Worm (Caenorhabditis elegans): ENCODE results near the gene T13H5.1.

The T13H5.1 gene

DNA sequence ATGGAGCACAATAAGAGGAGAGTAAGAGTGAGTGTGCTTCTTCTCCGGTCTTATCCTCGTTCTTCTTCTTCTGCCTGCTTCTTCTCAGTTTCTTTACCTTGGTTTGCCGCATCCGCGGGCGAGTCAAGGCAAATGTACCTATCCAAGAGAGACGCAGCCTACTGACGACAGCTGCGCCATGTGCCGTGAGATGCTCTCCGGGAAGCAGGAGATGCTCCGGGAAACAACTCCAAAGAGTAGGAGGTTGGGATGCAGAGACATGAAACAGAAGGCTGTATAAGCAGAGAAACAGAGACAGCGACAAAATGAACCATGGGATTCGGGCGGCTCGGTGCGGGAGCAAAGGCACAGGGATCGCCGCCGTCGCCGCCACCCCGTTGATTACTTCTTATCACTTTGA is 9.8 kb downstream of the T13H5.1 start:
- TF ChIP-seq ztf-29 (GFP tag; IDR thresholded peaks at IDR 0.05) (no peak), flt-1 (GFP tag; IDR thresholded peaks at IDR 0.05) (0 out of 2 replicates have a peak, but pooled peaks have one; percentile 47)

DNA sequence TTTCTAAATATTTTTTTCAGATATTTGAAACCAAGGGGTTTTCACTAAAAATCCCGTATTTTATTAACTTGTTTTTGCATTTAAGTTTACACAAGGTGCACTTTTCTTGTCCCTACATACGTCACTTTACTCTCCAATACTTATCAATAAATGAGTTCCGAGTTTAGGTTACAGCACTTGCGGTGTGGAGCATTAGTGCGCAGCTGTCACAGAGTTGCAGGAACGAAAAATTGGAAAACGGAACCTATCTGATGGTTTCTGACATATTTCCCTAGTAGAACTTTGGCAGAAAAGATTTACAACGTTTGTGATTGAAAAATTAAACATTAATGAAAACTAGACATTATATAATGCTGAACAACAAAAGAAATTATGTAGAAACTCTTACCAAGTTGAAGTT is 10.7 kb downstream of the T13H5.1 start:
- TF ChIP-seq T22C8.4 (GFP tag; IDR thresholded peaks at IDR 0.05) = no peak
- no peak for TF ChIP-seq klf-2 (GFP tag; conservative IDR thresholded peaks at IDR 0.05)
- no peak for TF ChIP-seq tab-1 (GFP tag; IDR thresholded peaks at IDR 0.05)
- no peak for TF ChIP-seq med-1 (GFP tag; optimal IDR thresholded peaks at IDR 0.05; ENCODE audit: insufficient read depth)
- no peak for TF ChIP-seq ztf-29 (GFP tag; IDR thresholded peaks at IDR 0.05)
- TF ChIP-seq flt-1 (GFP tag; IDR thresholded peaks at IDR 0.05) = no peak
- no peak for TF ChIP-seq ref-1 (GFP tag; conservative IDR thresholded peaks at IDR 0.05)
- no peak for TF ChIP-seq ztf-23 (GFP tag; IDR thresholded peaks at IDR 0.05)

- TF ChIP-seq T22C8.4 (GFP tag; IDR thresholded peaks at IDR 0.05) = no peak
- TF ChIP-seq med-1 (GFP tag; optimal IDR thresholded peaks at IDR 0.05; ENCODE audit: insufficient read depth) = no peak
- no peak for TF ChIP-seq ztf-29 (GFP tag; IDR thresholded peaks at IDR 0.05)
- no peak for TF ChIP-seq tab-1 (GFP tag; IDR thresholded peaks at IDR 0.05)
- no peak for TF ChIP-seq ref-1 (GFP tag; conservative IDR thresholded peaks at IDR 0.05)
- TF ChIP-seq ztf-23 (GFP tag; IDR thresholded peaks at IDR 0.05) = no peak
- no peak for TF ChIP-seq cog-1 (tag; optimal IDR thresholded peaks at IDR 0.05)
- no peak for TF ChIP-seq flt-1 (GFP tag; IDR thresholded peaks at IDR 0.05)
- no peak for TF ChIP-seq klf-2 (GFP tag; conservative IDR thresholded peaks at IDR 0.05)
Measured at ce11 chrII:8496184-8496583, 12.7 kb downstream of the T13H5.1 start.

DNA sequence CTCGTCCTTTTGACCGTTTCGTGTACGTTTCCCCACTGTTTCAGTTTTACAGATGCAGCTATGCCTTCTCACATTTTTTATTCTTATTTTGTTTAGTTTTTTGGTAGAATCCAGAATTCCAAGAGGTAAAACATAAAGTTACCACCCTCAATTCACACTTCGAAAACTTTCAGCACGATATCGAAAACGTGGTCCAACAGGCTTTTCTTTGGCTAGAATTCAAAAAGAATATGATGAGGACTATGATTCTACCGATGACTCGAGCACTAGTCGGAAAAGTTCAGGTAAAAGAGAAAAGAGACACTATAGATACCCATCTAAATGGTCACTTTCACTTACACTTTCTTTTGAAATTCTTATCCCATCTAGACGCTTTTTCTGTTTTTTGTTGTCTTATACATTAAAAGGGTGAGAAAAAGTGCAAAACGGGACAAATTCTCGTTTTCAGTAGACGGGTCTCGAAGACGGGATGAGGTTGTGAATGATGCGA is 14.6 kb downstream of the T13H5.1 start, which contains the start of gene M05D6.9:
Gene M05D6.9, plus strand, starts transcription at position 51 of the 490 bp plus-strand sequence.
- TF ChIP-seq med-1 (GFP tag; optimal IDR thresholded peaks at IDR 0.05; ENCODE audit: insufficient read depth) = no peak
- no peak for TF ChIP-seq cog-1 (tag; optimal IDR thresholded peaks at IDR 0.05)
- no peak for TF ChIP-seq tab-1 (GFP tag; IDR thresholded peaks at IDR 0.05)
- no peak for TF ChIP-seq T22C8.4 (GFP tag; IDR thresholded peaks at IDR 0.05)
- TF ChIP-seq klf-2 (GFP tag; conservative IDR thresholded peaks at IDR 0.05) = no peak

DNA sequence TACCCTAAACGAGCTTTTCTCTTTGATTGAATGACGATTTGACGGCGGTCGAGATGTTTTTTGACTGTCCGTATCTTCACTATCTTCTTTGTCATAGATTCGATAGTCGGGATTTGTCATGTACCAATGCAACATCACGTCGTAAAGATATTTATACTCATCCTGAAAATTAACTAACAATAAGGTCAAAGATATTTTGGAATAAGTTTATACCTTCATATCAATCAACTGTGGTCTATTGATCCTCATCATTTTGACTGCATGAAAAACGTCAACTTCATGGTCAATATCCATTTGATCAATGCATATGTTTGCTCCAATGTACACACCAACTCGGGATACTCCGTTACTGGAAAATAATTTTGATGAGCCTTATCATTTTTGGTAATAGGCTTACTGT is 20.7 kb downstream of the T13H5.1 start:
- TF ChIP-seq med-1 (GFP tag; optimal IDR thresholded peaks at IDR 0.05; ENCODE audit: insufficient read depth) (no peak), tab-1 (GFP tag; IDR thresholded peaks at IDR 0.05) (no peak), ztf-23 (GFP tag; IDR thresholded peaks at IDR 0.05) (no peak), T22C8.4 (GFP tag; IDR thresholded peaks at IDR 0.05) (no peak), flt-1 (GFP tag; IDR thresholded peaks at IDR 0.05) (no peak), cog-1 (tag; optimal IDR thresholded peaks at IDR 0.05) (no peak), klf-2 (GFP tag; conservative IDR thresholded peaks at IDR 0.05) (no peak), ref-1 (GFP tag; conservative IDR thresholded peaks at IDR 0.05) (no peak), ztf-29 (GFP tag; IDR thresholded peaks at IDR 0.05) (no peak)

DNA sequence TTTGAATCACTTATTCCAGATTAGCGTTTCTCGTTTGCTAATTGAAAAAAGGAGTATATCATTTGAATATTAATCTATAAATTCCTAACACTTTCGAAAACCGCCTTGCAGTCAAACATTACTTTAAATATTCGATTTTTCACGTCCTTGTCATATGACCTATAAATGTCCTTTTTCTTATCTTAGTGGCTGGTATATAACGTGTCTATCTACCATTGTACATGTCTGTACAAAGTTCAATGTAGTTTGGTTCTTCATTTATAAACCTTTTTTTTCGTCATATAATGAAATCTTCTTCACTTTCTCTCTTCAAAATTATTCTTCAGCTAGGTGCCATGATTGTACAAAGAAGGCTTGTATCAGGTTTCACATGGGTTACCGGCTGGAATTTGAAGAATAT is 23.3 kb downstream of the T13H5.1 start, which contains the start of gene gbh-2:
Gene gbh-2, plus strand, starts transcription at position 277 of the 400 bp plus-strand sequence.
- TF ChIP-seq T22C8.4 (GFP tag; IDR thresholded peaks at IDR 0.05) (no peak), med-1 (GFP tag; optimal IDR thresholded peaks at IDR 0.05; ENCODE audit: insufficient read depth) (no peak), flt-1 (GFP tag; IDR thresholded peaks at IDR 0.05) (no peak), klf-2 (GFP tag; conservative IDR thresholded peaks at IDR 0.05) (no peak), cog-1 (tag; optimal IDR thresholded peaks at IDR 0.05) (no peak), ztf-29 (GFP tag; IDR thresholded peaks at IDR 0.05) (no peak), tab-1 (GFP tag; IDR thresholded peaks at IDR 0.05) (no peak), ztf-23 (GFP tag; IDR thresholded peaks at IDR 0.05) (no peak), ref-1 (GFP tag; conservative IDR thresholded peaks at IDR 0.05) (no peak)

- TF ChIP-seq T22C8.4 (GFP tag; IDR thresholded peaks at IDR 0.05) (no peak), klf-2 (GFP tag; conservative IDR thresholded peaks at IDR 0.05) (no peak), ztf-29 (GFP tag; IDR thresholded peaks at IDR 0.05) (no peak), med-1 (GFP tag; optimal IDR thresholded peaks at IDR 0.05; ENCODE audit: insufficient read depth) (no peak), ztf-23 (GFP tag; IDR thresholded peaks at IDR 0.05) (no peak), cog-1 (tag; optimal IDR thresholded peaks at IDR 0.05) (no peak)
Measured at ce11 chrII:8484546-8484945, 24.3 kb downstream of the T13H5.1 start.

DNA sequence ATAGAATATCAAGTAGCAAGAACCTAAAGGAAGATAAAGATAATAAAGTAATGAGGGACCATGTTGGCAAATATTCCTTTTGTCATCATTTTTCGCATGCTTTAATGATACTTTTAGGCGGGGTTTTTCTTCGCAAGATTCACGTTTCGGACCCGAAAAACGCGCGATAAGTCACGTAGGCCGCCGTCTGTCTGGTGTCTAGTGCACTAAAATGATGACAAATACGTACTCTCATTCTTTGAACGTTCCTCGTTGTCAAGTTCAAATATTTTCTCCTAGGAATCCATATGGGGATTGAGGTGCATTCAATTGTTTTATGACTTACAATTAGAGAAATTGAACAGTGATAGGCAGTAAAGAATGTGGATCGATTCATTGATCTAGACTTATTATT is 25.1 kb downstream of the T13H5.1 start, which contains the start of gene taap-1:
Gene taap-1, minus strand, starts transcription at position 79 of the 394 bp plus-strand sequence.
- no peak for TF ChIP-seq ztf-29 (GFP tag; IDR thresholded peaks at IDR 0.05)
- TF ChIP-seq flt-1 (GFP tag; IDR thresholded peaks at IDR 0.05) = no peak
- TF ChIP-seq med-1 (GFP tag; optimal IDR thresholded peaks at IDR 0.05; ENCODE audit: insufficient read depth) = no peak
- no peak for TF ChIP-seq cog-1 (tag; optimal IDR thresholded peaks at IDR 0.05)
- TF ChIP-seq ztf-23 (GFP tag; IDR thresholded peaks at IDR 0.05) = no peak
- TF ChIP-seq klf-2 (GFP tag; conservative IDR thresholded peaks at IDR 0.05) = no peak
- TF ChIP-seq T22C8.4 (GFP tag; IDR thresholded peaks at IDR 0.05) = no peak
- TF ChIP-seq tab-1 (GFP tag; IDR thresholded peaks at IDR 0.05) = no peak
- no peak for TF ChIP-seq ref-1 (GFP tag; conservative IDR thresholded peaks at IDR 0.05)

DNA sequence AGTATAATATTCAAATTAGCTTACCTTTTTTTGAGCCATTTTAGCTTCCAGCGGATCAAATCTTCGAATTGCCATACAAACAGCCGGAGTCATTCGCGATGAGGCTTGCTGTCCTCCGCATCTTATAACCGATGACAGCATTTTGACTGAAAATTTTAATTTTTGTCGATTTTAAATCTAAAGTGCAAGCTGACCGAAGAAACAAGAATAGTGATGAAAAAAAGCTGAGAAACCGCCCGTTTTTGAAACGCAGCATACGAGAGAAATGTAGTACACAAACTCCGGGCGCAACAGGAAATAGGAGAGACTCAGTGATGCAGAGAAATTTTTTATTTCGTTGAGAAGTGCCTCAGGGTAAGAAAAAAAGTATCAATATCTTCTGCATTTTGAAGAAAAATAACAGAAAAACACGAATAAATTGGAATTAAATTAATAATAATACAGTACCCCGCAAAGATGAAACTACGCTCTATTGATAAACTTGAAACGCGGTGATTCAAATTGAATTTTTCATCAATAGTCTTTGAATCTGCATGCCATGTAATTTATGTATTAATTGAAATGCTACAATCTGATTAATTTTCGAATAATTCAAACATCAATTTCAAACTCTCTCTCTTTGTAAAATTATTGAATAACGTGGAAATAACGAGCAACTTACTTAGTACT is 25.6 kb downstream of the T13H5.1 start:
- TF ChIP-seq cog-1 (tag; optimal IDR thresholded peaks at IDR 0.05) (no peak), ref-1 (GFP tag; conservative IDR thresholded peaks at IDR 0.05) (no peak), tab-1 (GFP tag; IDR thresholded peaks at IDR 0.05) (no peak), med-1 (GFP tag; optimal IDR thresholded peaks at IDR 0.05; ENCODE audit: insufficient read depth) (no peak), ztf-29 (GFP tag; IDR thresholded peaks at IDR 0.05) (no peak), klf-2 (GFP tag; conservative IDR thresholded peaks at IDR 0.05) (no peak), T22C8.4 (GFP tag; IDR thresholded peaks at IDR 0.05) (no peak), ztf-23 (GFP tag; IDR thresholded peaks at IDR 0.05) (no peak), flt-1 (GFP tag; IDR thresholded peaks at IDR 0.05) (no peak)

ce11 chrII:8481731-8482253 is 27.1 kb downstream of the T13H5.1 start, which contains the start of gene M05D6.5:
Gene M05D6.5 (minus strand): TSS chrII:8482203.
- TF ChIP-seq ztf-23 (GFP tag; IDR thresholded peaks at IDR 0.05) (no peak), ztf-29 (GFP tag; IDR thresholded peaks at IDR 0.05) (no peak), cog-1 (tag; optimal IDR thresholded peaks at IDR 0.05) (no peak), tab-1 (GFP tag; IDR thresholded peaks at IDR 0.05) (no peak), T22C8.4 (GFP tag; IDR thresholded peaks at IDR 0.05) (no peak), klf-2 (GFP tag; conservative IDR thresholded peaks at IDR 0.05) (no peak), flt-1 (GFP tag; IDR thresholded peaks at IDR 0.05) (no peak), ref-1 (GFP tag; conservative IDR thresholded peaks at IDR 0.05) (no peak), med-1 (GFP tag; optimal IDR thresholded peaks at IDR 0.05; ENCODE audit: insufficient read depth) (no peak)

Data from whole organism, midembryonic.